Worm (Caenorhabditis elegans): ENCODE data around the gene snx-6.

snx-6 gene

ce11 chrV:17981732-17982131 lies 1.9 kb upstream of the snx-6 start (continued):
- TF ChIP-seq zfp-2 (tag; optimal IDR thresholded peaks at IDR 0.05): no peak
- TF ChIP-seq ceh-20 (GFP tag; IDR thresholded peaks at IDR 0.05): no peak
- no peak for TF ChIP-seq F26F4.8 (GFP tag; conservative IDR thresholded peaks at IDR 0.05)
- TF ChIP-seq mxl-2 (GFP tag; conservative IDR thresholded peaks at IDR 0.05): no peak
- TF ChIP-seq nhr-6 (tag; optimal IDR thresholded peaks at IDR 0.05): peak; percentile 31
- TF ChIP-seq ceh-62 (tag; optimal IDR thresholded peaks at IDR 0.05): no peak
- TF ChIP-seq lim-7 (GFP tag; IDR thresholded peaks at IDR 0.05): no peak
- no peak for TF ChIP-seq lin-1 (GFP tag; IDR thresholded peaks at IDR 0.05)
- no peak for TF ChIP-seq Y5F2A.4 (GFP tag; optimal IDR thresholded peaks at IDR 0.05)
- no peak for TF ChIP-seq ZK337.2 (GFP tag; IDR thresholded peaks at IDR 0.05)

ce11 chrV:17978207-17978606 lies 1.7 kb downstream of the snx-6 start:
- TF ChIP-seq dmd-6 (GFP tag; IDR thresholded peaks at IDR 0.05) (peak; percentile 77), hlh-30 (tag; optimal IDR thresholded peaks at IDR 0.05; ENCODE audit: insufficient read depth) (peak; percentile 24), daf-8 (GFP tag; IDR thresholded peaks at IDR 0.05) (no peak), zfp-2 (tag; optimal IDR thresholded peaks at IDR 0.05) (no peak), nhr-28 (tag; optimal IDR thresholded peaks at IDR 0.05) (peak; percentile 50), pqm-1 (tag; optimal IDR thresholded peaks at IDR 0.05) (peak; percentile 64), ceh-44 (GFP tag; IDR thresholded peaks at IDR 0.05) (no peak), lin-15B (tag; optimal IDR thresholded peaks at IDR 0.05) (no peak), hlh-11 (tag; optimal IDR thresholded peaks at IDR 0.05) (peak; percentile 62), mdl-1 (tag; optimal IDR thresholded peaks at IDR 0.05) (no peak), snpc-4 (tag; optimal IDR thresholded peaks at IDR 0.05) (no peak), T20F7.1 (GFP tag; optimal IDR thresholded peaks at IDR 0.05) (peak; percentile 12), php-3 (GFP tag; IDR thresholded peaks at IDR 0.05) (peak; percentile 41; the same call in 1 of the 2 replicates), daf-16 (GFP tag; optimal IDR thresholded peaks at IDR 0.05) (no peak), daf-16 (tag; optimal IDR thresholded peaks at IDR 0.05) (peak; percentile 75), nhr-10 (tag; optimal IDR thresholded peaks at IDR 0.05) (no peak), ceh-28 (tag; optimal IDR thresholded peaks at IDR 0.05) (no peak), tra-1 (GFP tag; IDR thresholded peaks at IDR 0.05) (peak; percentile 35; the same call in 1 of the 2 replicates), rbr-2 (tag; optimal IDR thresholded peaks at IDR 0.05) (no peak), nhr-77 (tag; optimal IDR thresholded peaks at IDR 0.05) (peak; percentile 18), dve-1 (tag; optimal IDR thresholded peaks at IDR 0.05; ENCODE audit: insufficient read depth) (peak; percentile 35), skn-1 (tag; optimal IDR thresholded peaks at IDR 0.05) (no peak)

ce11 chrV:17966747-17967146 lies 13.1 kb downstream of the snx-6 start, which contains the start of gene gck-3:
Gene gck-3, minus strand, starts transcription at chrV:17966847.
- no peak for TF ChIP-seq nhr-41 (GFP tag; IDR thresholded peaks at IDR 0.05)

ce11 chrV:17962500-17962899 lies 17.4 kb downstream of the snx-6 start:
- no peak for TF ChIP-seq zip-11 (GFP tag; IDR thresholded peaks at IDR 0.05)
- TF ChIP-seq ceh-28 (tag; optimal IDR thresholded peaks at IDR 0.05): no peak
- 0 out of 2 replicates have a peak, but pooled peaks have one; percentile 60 for TF ChIP-seq egl-43 (GFP tag; IDR thresholded peaks at IDR 0.05)
- TF ChIP-seq F49E8.2 (tag; optimal IDR thresholded peaks at IDR 0.05; ENCODE audit: borderline replicate concordance): no peak
- TF ChIP-seq ZK546.5 (tag; optimal IDR thresholded peaks at IDR 0.05): no peak
- no peak for TF ChIP-seq Y5F2A.4 (GFP tag; optimal IDR thresholded peaks at IDR 0.05)
- no peak for TF ChIP-seq nhr-10 (tag; optimal IDR thresholded peaks at IDR 0.05)
- 0 out of 2 replicates have a peak, but pooled peaks have one; percentile 19 for TF ChIP-seq php-3 (GFP tag; IDR thresholded peaks at IDR 0.05)
- peak; percentile 87 for TF ChIP-seq aha-1 (tag)
- no peak for TF ChIP-seq nhr-28 (tag; optimal IDR thresholded peaks at IDR 0.05)
- TF ChIP-seq set-16 (GFP tag; IDR thresholded peaks at IDR 0.05): peak; percentile 89
- TF ChIP-seq vab-7 (GFP tag; IDR thresholded peaks at IDR 0.05): no peak
